Fruit fly (Drosophila melanogaster) whole organism: Measurements from ENCODE around the gene CG15579.

Source experiments
- CG8478 ChIP-seq: fragments of >200 bp; optimal IDR thresholded peaks from 2 replicates; lab custom pipeline; 2018; ENCODE audit warnings: inconsistent platforms
- Dll ChIP-seq: fragments of >200 bp; optimal IDR thresholded peaks from 2 replicates; lab custom pipeline; 2017
- pan ChIP-seq: fragments of >200 bp; optimal IDR thresholded peaks from 2 replicates; lab custom pipeline; 2017
- psq ChIP-seq: fragments of >200 bp; optimal IDR thresholded peaks from 2 replicates; lab custom pipeline; 2017
- usp ChIP-seq: fragments of >200 bp; optimal IDR thresholded peaks from 2 replicates; lab custom pipeline; 2017; ENCODE audit warnings: missing biosample characterization, missing genetic modification characterization, mixed read lengths

DNA sequence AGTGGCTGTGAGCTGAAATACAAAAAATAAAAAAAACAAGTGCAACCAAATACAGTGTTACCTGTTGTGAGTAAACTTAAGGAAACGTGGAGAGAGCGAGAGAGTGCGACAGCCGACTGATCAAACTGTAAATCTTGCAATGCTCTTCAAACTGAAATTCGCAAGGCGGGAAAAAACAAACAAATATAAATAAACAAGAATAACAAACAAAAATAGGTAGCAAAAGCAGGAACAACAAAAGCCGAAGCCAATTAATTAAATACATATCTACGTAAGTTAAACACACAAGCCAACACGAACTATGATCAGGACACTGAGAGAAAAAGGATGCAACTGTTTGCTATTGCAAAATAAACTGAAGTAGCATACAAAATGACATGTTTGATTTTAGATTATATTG lies 13.7 kb upstream of the CG15579 start:
- TF ChIP-seq usp (GFP tag; lab: Kevin White, UChicago) (no peak), Dll (lab: Kevin White, UChicago) (no peak), psq (lab: Kevin White, UChicago) (no peak), CG8478 (lab: Kevin White, UChicago) (no peak), pan (lab: Kevin White, UChicago) (no peak)
